Worm (Caenorhabditis elegans) whole organism, young adult: Measurements from ENCODE around the gene iscu-1.

ENCODE experiments used
- F23B12.7 ChIP-seq: sonication (generic microtip); optimal IDR thresholded peaks from 2 replicates; lab custom pipeline; 2017; ENCODE audit warnings: missing genetic modification characterization, mild to moderate bottlenecking, missing compliant biosample characterization, antibody characterized with exemption, moderate library complexity; ENCODE audit not compliant: insufficient read depth
- Y95B8A.8 ChIP-seq: fragments of 200-800 bp; sonication (Bioruptor generic); IDR thresholded peaks from 2 replicates; pipeline ENCODE4 v1.3.6; 2022; ENCODE audit warnings: missing genetic modification reagents, missing genetic modification characterization, missing compliant biosample characterization
- ZK185.1 ChIP-seq: sonication (generic microtip); optimal IDR thresholded peaks from 2 replicates; lab custom pipeline; 2016; ENCODE audit warnings: mild to moderate bottlenecking, missing genetic modification characterization, missing compliant biosample characterization; ENCODE audit not compliant: poor library complexity, severe bottlenecking
- ceh-91 ChIP-seq: fragments of 200-800 bp; sonication (Bioruptor generic); IDR thresholded peaks from 2 replicates; pipeline ENCODE4 v1.3.6; 2022; ENCODE audit warnings: missing genetic modification reagents, missing genetic modification characterization, missing compliant biosample characterization
- efl-1 ChIP-seq: fragments of 150-350 bp; optimal IDR thresholded peaks from 2 replicates; lab custom pipeline; 2014; ENCODE audit warnings: missing biosample characterization, missing genetic modification reagents, missing genetic modification characterization
- him-1 ChIP-seq: sonication (generic microtip); optimal IDR thresholded peaks from 2 replicates; lab custom pipeline; 2016; ENCODE audit warnings: missing genotype, missing genetic modification reagents, missing genetic modification characterization, missing compliant biosample characterization
- lin-26 ChIP-seq: fragments of 200-800 bp; sonication (Bioruptor generic); IDR thresholded peaks from 2 replicates; pipeline ENCODE4 v1.3.6; 2022; ENCODE audit warnings: missing genetic modification reagents, missing genetic modification characterization, missing compliant biosample characterization
- nhr-80 ChIP-seq: sonication (generic microtip); optimal IDR thresholded peaks from 2 replicates; lab custom pipeline; 2016; ENCODE audit warnings: missing genetic modification characterization, missing compliant biosample characterization
- snpc-4 ChIP-seq, 5 experiments: fragments of 150-350 bp in 1 of 5; sonication (generic microtip) in 4 of 5; optimal IDR thresholded peaks; 2 replicates each; lab custom pipeline; 2014 to 2018; ENCODE audit warnings: missing genetic modification characterization in 5 of 5, missing biosample characterization in 3 of 5, antibody characterized with exemption in 2 of 5, mild to moderate bottlenecking in 2 of 5, missing compliant biosample characterization in 2 of 5, missing genotype in 2 of 5, moderate library complexity in 2 of 5, missing genetic modification reagents in 1 of 5
- somi-1 ChIP-seq: fragments of 200-800 bp; sonication (Bioruptor generic); optimal IDR thresholded peaks from 2 replicates; lab custom pipeline; 2018; ENCODE audit warnings: mild to moderate bottlenecking, missing genetic modification characterization, missing compliant biosample characterization
- sptf-2 ChIP-seq: fragments of 200-800 bp; sonication (Bioruptor generic); optimal IDR thresholded peaks from 2 replicates; lab custom pipeline; 2018; ENCODE audit warnings: mild to moderate bottlenecking, missing genetic modification characterization, missing compliant biosample characterization
- tbp1 ChIP-seq: fragments of 200-800 bp; sonication (Bioruptor generic); optimal IDR thresholded peaks from 2 replicates; lab custom pipeline; 2018; ENCODE audit warnings: mild to moderate bottlenecking, missing genetic modification characterization, missing compliant biosample characterization
- unc-62 ChIP-seq: fragments of 150-350 bp; optimal IDR thresholded peaks from 2 replicates; lab custom pipeline; 2014; ENCODE audit warnings: missing biosample characterization, missing genetic modification reagents, missing genetic modification characterization

Gene iscu-1

ce11 chrIV:13820862-13821261, 37.1 kb downstream of the iscu-1 start, which contains the start of gene Y45F10D.15:
Y45F10D.15 (minus strand) TSS chrIV:13820962.
- TF ChIP-seq unc-62 (GFP tag; lab: Kevin White, UChicago) (no peak), Y95B8A.8 (GFP tag; lab: Robert Waterston, UW) (no peak), tbp1 (GFP tag; lab: Kevin White, UChicago) (no peak), lin-26 (GFP tag; lab: Robert Waterston, UW) (no peak), ceh-91 (no peak)

ce11 chrIV:13826363-13826762, 42.6 kb downstream of the iscu-1 start:
- TF ChIP-seq snpc-4 (GFP tag; optimal IDR thresholded peaks at IDR 0.05; lab: Kevin White, UChicago) = no peak
- peak in 1 of 4 experiments; percentile 10 for TF ChIP-seq snpc-4 (tag; optimal IDR thresholded peaks at IDR 0.05; lab: Kevin White, UChicago)
- peak; percentile 7 for TF ChIP-seq ZK185.1
- TF ChIP-seq F23B12.7 (tag; lab: Kevin White, UChicago) = peak; percentile 22
- peak; percentile 95 for TF ChIP-seq nhr-80 (tag; lab: Kevin White, UChicago)
- TF ChIP-seq somi-1 = peak; percentile 48
- no peak for TF ChIP-seq him-1 (tag; lab: Kevin White, UChicago)
- TF ChIP-seq, all 124 proteins: peak for 5

- TF ChIP-seq efl-1 (GFP tag; lab: Kevin White, UChicago) (no peak), sptf-2 (GFP tag; lab: Kevin White, UChicago) (no peak)
These were observed 43.8 kb downstream of the iscu-1 start, which contains the start of gene rga-5 for ce11 chrIV:13827586-13827985. rga-5 (plus strand) TSS chrIV:13827886.
